Worm (Caenorhabditis elegans) whole organism, mixed stage, embryonic: ENCODE measurements around the gene lips-17.

ENCODE experiments used
- bed-3 ChIP-seq: fragments of 200-800 bp; sonication (Bioruptor generic); optimal IDR thresholded peaks from 3 replicates; lab custom pipeline; 2018; ENCODE audit warnings: mild to moderate bottlenecking, missing genetic modification characterization, moderate library complexity, missing compliant biosample characterization
- drap-1 ChIP-seq: fragments of 200-800 bp; sonication (Bioruptor generic); optimal IDR thresholded peaks from 3 replicates; lab custom pipeline; 2018; ENCODE audit warnings: mild to moderate bottlenecking, missing genetic modification characterization, missing compliant biosample characterization
- flh-1 ChIP-seq: fragments of 200-800 bp; sonication (Bioruptor generic); optimal IDR thresholded peaks from 2 replicates; lab custom pipeline; 2018; ENCODE audit warnings: mild to moderate bottlenecking, missing genetic modification characterization, moderate library complexity, missing compliant biosample characterization
- lsy-2 ChIP-seq: fragments of 150-350 bp; optimal IDR thresholded peaks from 2 replicates; lab custom pipeline; 2014; ENCODE audit warnings: missing biosample characterization, missing genetic modification characterization
- mls-2 ChIP-seq: sonication (generic microtip); optimal IDR thresholded peaks from 2 replicates; lab custom pipeline; 2016; ENCODE audit warnings: mild to moderate bottlenecking, missing genetic modification characterization, moderate library complexity, missing compliant biosample characterization
- nhr-12 ChIP-seq: fragments of 150-350 bp; optimal IDR thresholded peaks from 2 replicates; lab custom pipeline; 2014; ENCODE audit warnings: missing biosample characterization, missing genetic modification characterization
- pha-4 ChIP-seq: fragments of 150-350 bp; optimal IDR thresholded peaks from 2 replicates; lab custom pipeline; 2018; ENCODE audit warnings: missing biosample characterization, missing genetic modification reagents, missing genetic modification characterization
- sem-2 ChIP-seq: fragments of 200-800 bp; sonication (Bioruptor generic); optimal IDR thresholded peaks from 2 replicates; lab custom pipeline; 2018; ENCODE audit warnings: mild to moderate bottlenecking, missing genetic modification characterization, missing compliant biosample characterization
- snpc-4 ChIP-seq: fragments of 150-350 bp; optimal IDR thresholded peaks from 2 replicates; lab custom pipeline; 2014; ENCODE audit warnings: missing biosample characterization, missing genetic modification characterization
- unc-62 ChIP-seq: fragments of 150-350 bp; optimal IDR thresholded peaks from 2 replicates; lab custom pipeline; 2014; ENCODE audit warnings: missing biosample characterization, missing genetic modification reagents, missing genetic modification characterization

DNA sequence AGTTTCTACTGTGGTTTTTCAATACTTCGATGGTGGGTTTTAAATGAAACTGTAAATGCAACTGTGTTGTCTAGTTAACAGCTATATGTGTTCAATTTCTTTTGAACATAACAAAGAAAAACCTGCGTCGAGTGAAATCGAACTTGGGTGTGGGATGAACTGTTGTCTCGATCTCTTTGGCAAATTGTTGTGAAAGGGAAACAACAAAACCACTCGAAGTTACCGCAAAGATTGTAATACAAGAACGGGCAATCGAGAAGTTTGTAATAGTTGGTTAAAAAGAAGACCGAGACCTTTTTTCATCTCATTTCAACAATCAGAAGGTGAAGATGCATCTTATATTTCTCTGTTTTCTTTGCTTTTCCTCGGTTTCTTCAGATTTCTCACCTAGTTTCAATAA lies at the start of gene lips-17:
- TF ChIP-seq flh-1 (GFP tag; lab: Kevin White, UChicago) (no peak), unc-62 (no peak), mls-2 (no peak), lsy-2 (tag; lab: Kevin White, UChicago) (no peak), snpc-4 (tag; lab: Kevin White, UChicago) (no peak), drap-1 (GFP tag; lab: Kevin White, UChicago) (no peak), nhr-12 (no peak), sem-2 (GFP tag; lab: Kevin White, UChicago) (no peak), bed-3 (GFP tag; lab: Kevin White, UChicago) (no peak), pha-4 (no peak)
